Worm (Caenorhabditis elegans) whole organism, L3 larva: Measurements from ENCODE around the gene rbm-22.

Experiments used
- R02D3.7 ChIP-seq: fragments of 150-350 bp; optimal IDR thresholded peaks from 2 replicates; lab custom pipeline; 2014; ENCODE audit warnings: missing biosample characterization, missing genetic modification characterization
- ZK546.5 ChIP-seq: sonication (generic microtip); optimal IDR thresholded peaks from 2 replicates; lab custom pipeline; 2017; ENCODE audit warnings: missing biosample characterization, missing genetic modification characterization
- aly-2 ChIP-seq: fragments of 150-350 bp; optimal IDR thresholded peaks from 2 replicates; lab custom pipeline; 2014; ENCODE audit warnings: missing biosample characterization, missing genetic modification characterization
- ama-1 ChIP-seq: fragments of 150-350 bp; optimal IDR thresholded peaks from 2 replicates; lab custom pipeline; 2018
- ceh-16 ChIP-seq: sonication (generic microtip); optimal IDR thresholded peaks from 2 replicates; lab custom pipeline; 2017; ENCODE audit warnings: missing biosample characterization, missing genetic modification characterization
- ceh-82 ChIP-seq: fragments of 150-350 bp; optimal IDR thresholded peaks from 2 replicates; lab custom pipeline; 2014; ENCODE audit warnings: missing biosample characterization, missing genetic modification characterization
- ceh-9 ChIP-seq: sonication (generic microtip); optimal IDR thresholded peaks from 2 replicates; lab custom pipeline; 2018; ENCODE audit warnings: missing biosample characterization, missing genetic modification characterization
- daf-12 ChIP-seq: fragments of 150-350 bp; optimal IDR thresholded peaks from 2 replicates; lab custom pipeline; 2014; ENCODE audit warnings: missing biosample characterization, missing genetic modification reagents, missing genetic modification characterization
- egl-27 ChIP-seq: sonication (generic microtip); optimal IDR thresholded peaks from 4 replicates; lab custom pipeline; 2017; ENCODE audit warnings: missing biosample characterization, missing genetic modification reagents, missing genetic modification characterization
- egl-5 ChIP-seq: fragments of 150-350 bp; optimal IDR thresholded peaks from 2 replicates; lab custom pipeline; 2017; ENCODE audit warnings: missing biosample characterization, missing genetic modification reagents, missing genetic modification characterization, inconsistent platforms
- elt-1 ChIP-seq: fragments of 150-350 bp; optimal IDR thresholded peaks from 2 replicates; lab custom pipeline; 2014; ENCODE audit warnings: missing biosample characterization, missing genetic modification characterization
- elt-2 ChIP-seq: sonication (generic microtip); optimal IDR thresholded peaks from 2 replicates; lab custom pipeline; 2016; ENCODE audit warnings: missing genetic modification reagents, mild to moderate bottlenecking, missing genetic modification characterization, missing compliant biosample characterization
- elt-3 ChIP-seq, 3 experiments: fragments of 150-350 bp in 1 of 3; sonication (generic microtip) in 2 of 3; optimal IDR thresholded peaks; 2 replicates in 2 of 3; 4 replicates in 1 of 3; lab custom pipeline; 2014 to 2017; ENCODE audit warnings: missing biosample characterization in 3 of 3, missing genetic modification characterization in 3 of 3
- eor-1 ChIP-seq, 2 experiments: fragments of 150-350 bp; optimal IDR thresholded peaks; 2 replicates each; lab custom pipeline; 2014 to 2018; ENCODE audit warnings: missing biosample characterization in 2 of 2, missing genetic modification characterization in 2 of 2
- fkh-10 ChIP-seq: sonication (generic microtip); optimal IDR thresholded peaks from 2 replicates; lab custom pipeline; 2017; ENCODE audit warnings: missing biosample characterization, missing genetic modification reagents, missing genetic modification characterization
- fkh-2 ChIP-seq: fragments of 150-350 bp; optimal IDR thresholded peaks from 2 replicates; lab custom pipeline; 2014; ENCODE audit warnings: missing biosample characterization, missing genetic modification reagents, missing genetic modification characterization
- fos-1 ChIP-seq: fragments of 150-350 bp; optimal IDR thresholded peaks from 2 replicates; lab custom pipeline; 2014; ENCODE audit warnings: missing biosample characterization, missing genetic modification characterization
- hmg-11 ChIP-seq: sonication (generic microtip); optimal IDR thresholded peaks from 2 replicates; lab custom pipeline; 2016; ENCODE audit warnings: missing genetic modification characterization, missing compliant biosample characterization
- jun-1 ChIP-seq: fragments of 150-350 bp; optimal IDR thresholded peaks from 2 replicates; lab custom pipeline; 2014; ENCODE audit warnings: missing biosample characterization, missing genetic modification reagents, missing genetic modification characterization
- lin-15B ChIP-seq: fragments of 150-350 bp; optimal IDR thresholded peaks from 2 replicates; lab custom pipeline; 2014; ENCODE audit warnings: missing biosample characterization, missing genetic modification characterization
- lin-39 ChIP-seq: fragments of 150-350 bp; optimal IDR thresholded peaks from 2 replicates; lab custom pipeline; 2018; ENCODE audit warnings: missing biosample characterization, missing genetic modification reagents, missing genetic modification characterization
- lsy-12 ChIP-seq: sonication (generic microtip); optimal IDR thresholded peaks from 2 replicates; lab custom pipeline; 2016; ENCODE audit warnings: mild to moderate bottlenecking, missing genetic modification characterization, missing compliant biosample characterization
- mdl-1 ChIP-seq: fragments of 150-350 bp; optimal IDR thresholded peaks from 2 replicates; lab custom pipeline; 2014; ENCODE audit warnings: missing biosample characterization, missing genetic modification characterization
- mml-1 ChIP-seq: fragments of 150-350 bp; sonication (generic microtip); optimal IDR thresholded peaks from 3 replicates; lab custom pipeline; 2014; ENCODE audit warnings: missing biosample characterization, missing genetic modification characterization
- nfya-1 ChIP-seq: sonication (generic microtip); optimal IDR thresholded peaks from 2 replicates; lab custom pipeline; 2017; ENCODE audit warnings: missing genetic modification characterization, mild to moderate bottlenecking, missing compliant biosample characterization, antibody characterized with exemption, moderate library complexity; ENCODE audit not compliant: insufficient read depth
- nhr-11 ChIP-seq: fragments of 150-350 bp; optimal IDR thresholded peaks from 2 replicates; lab custom pipeline; 2014; ENCODE audit warnings: missing biosample characterization, missing genetic modification characterization
- nhr-12 ChIP-seq: fragments of 150-350 bp; optimal IDR thresholded peaks from 2 replicates; lab custom pipeline; 2014; ENCODE audit warnings: missing biosample characterization, missing genetic modification characterization
- nhr-23 ChIP-seq: fragments of 150-350 bp; optimal IDR thresholded peaks from 2 replicates; lab custom pipeline; 2014; ENCODE audit warnings: missing biosample characterization, missing genetic modification reagents, missing genetic modification characterization
- nhr-25 ChIP-seq: sonication (generic microtip); optimal IDR thresholded peaks from 2 replicates; lab custom pipeline; 2017; ENCODE audit warnings: missing biosample characterization, missing genetic modification characterization
- nhr-28 ChIP-seq: fragments of 150-350 bp; optimal IDR thresholded peaks from 2 replicates; lab custom pipeline; 2014; ENCODE audit warnings: missing biosample characterization, missing genetic modification characterization
- nhr-43 ChIP-seq: sonication (generic microtip); optimal IDR thresholded peaks from 2 replicates; lab custom pipeline; 2016; ENCODE audit warnings: mild to moderate bottlenecking, missing genetic modification characterization, missing compliant biosample characterization; ENCODE audit not compliant: poor library complexity, severe bottlenecking
- nhr-67 ChIP-seq: fragments of 150-350 bp; optimal IDR thresholded peaks from 2 replicates; lab custom pipeline; 2014; ENCODE audit warnings: missing biosample characterization, missing genetic modification characterization
- nhr-76 ChIP-seq: fragments of 150-350 bp; sonication (generic microtip); optimal IDR thresholded peaks from 5 replicates; lab custom pipeline; 2014; ENCODE audit warnings: missing biosample characterization, missing genetic modification characterization
- nhr-77 ChIP-seq: fragments of 150-350 bp; optimal IDR thresholded peaks from 2 replicates; lab custom pipeline; 2014; ENCODE audit warnings: missing biosample characterization, missing genetic modification characterization
- pha-4 ChIP-seq: fragments of 150-350 bp; optimal IDR thresholded peaks from 2 replicates; lab custom pipeline; 2014; ENCODE audit warnings: missing biosample characterization, missing genetic modification reagents, missing genetic modification characterization
- pqm-1 ChIP-seq: fragments of 150-350 bp; optimal IDR thresholded peaks from 2 replicates; lab custom pipeline; 2017; ENCODE audit warnings: missing biosample characterization, missing genetic modification characterization, inconsistent platforms
- sea-2 ChIP-seq: fragments of 150-350 bp; sonication (generic microtip); optimal IDR thresholded peaks from 4 replicates; lab custom pipeline; 2014; ENCODE audit warnings: missing biosample characterization, missing genetic modification reagents, missing genetic modification characterization
- skn-1 ChIP-seq: fragments of 150-350 bp; optimal IDR thresholded peaks from 2 replicates; lab custom pipeline; 2014; ENCODE audit warnings: missing biosample characterization, missing genetic modification characterization
- snpc-4 ChIP-seq: fragments of 150-350 bp; optimal IDR thresholded peaks from 2 replicates; lab custom pipeline; 2014; ENCODE audit warnings: missing biosample characterization, missing genetic modification characterization
- tbx-2 ChIP-seq: sonication (generic microtip); optimal IDR thresholded peaks from 2 replicates; lab custom pipeline; 2016; ENCODE audit warnings: mild to moderate bottlenecking, missing genetic modification characterization, missing compliant biosample characterization
- unc-39 ChIP-seq: sonication (generic microtip); optimal IDR thresholded peaks from 4 replicates; lab custom pipeline; 2017; ENCODE audit warnings: missing biosample characterization, missing genetic modification characterization
- unc-62 ChIP-seq: fragments of 150-350 bp; sonication (generic microtip); optimal IDR thresholded peaks from 4 replicates; lab custom pipeline; 2014; ENCODE audit warnings: missing biosample characterization, missing genetic modification reagents, missing genetic modification characterization
- zag-1 ChIP-seq: fragments of 150-350 bp; optimal IDR thresholded peaks from 2 replicates; lab custom pipeline; 2014; ENCODE audit warnings: missing biosample characterization, missing genetic modification characterization
- ztf-11 ChIP-seq: fragments of 150-350 bp; optimal IDR thresholded peaks from 2 replicates; lab custom pipeline; 2014; ENCODE audit warnings: missing biosample characterization, missing genetic modification characterization
- ztf-4 ChIP-seq: fragments of 150-350 bp; optimal IDR thresholded peaks from 2 replicates; lab custom pipeline; 2014; ENCODE audit warnings: missing biosample characterization, missing genetic modification characterization

Gene rbm-22

DNA sequence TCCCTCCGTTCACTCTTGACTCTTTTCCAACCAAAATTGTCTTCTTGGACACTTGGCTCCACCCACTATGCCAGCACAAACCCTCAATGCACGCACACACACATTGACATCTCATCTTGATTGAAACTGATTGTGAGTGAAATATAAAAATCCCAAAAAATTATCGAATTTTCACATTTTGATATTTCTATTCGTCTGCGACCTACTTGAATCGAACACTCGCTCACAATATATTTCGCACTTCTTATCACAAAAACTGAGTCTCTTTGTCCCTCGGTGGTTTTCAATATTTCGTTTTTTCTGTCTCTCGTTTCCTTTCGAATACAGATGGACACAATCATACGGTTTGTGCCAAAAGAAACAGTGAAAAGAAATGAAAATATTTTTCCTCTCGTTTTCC is 41.1 kb upstream of the rbm-22 start:
- TF ChIP-seq unc-62 (no peak), elt-2 (tag; lab: Kevin White, UChicago) (peak; percentile 69), fos-1 (tag; lab: Kevin White, UChicago) (no peak), pha-4 (tag; lab: Kevin White, UChicago) (no peak), nhr-25 (tag; lab: Kevin White, UChicago) (no peak), pqm-1 (tag; lab: Kevin White, UChicago) (peak; percentile 2), aly-2 (tag; lab: Kevin White, UChicago) (no peak), nfya-1 (tag; lab: Kevin White, UChicago) (peak; percentile 10)
- TF ChIP-seq, all 47 proteins: peak for 3

DNA sequence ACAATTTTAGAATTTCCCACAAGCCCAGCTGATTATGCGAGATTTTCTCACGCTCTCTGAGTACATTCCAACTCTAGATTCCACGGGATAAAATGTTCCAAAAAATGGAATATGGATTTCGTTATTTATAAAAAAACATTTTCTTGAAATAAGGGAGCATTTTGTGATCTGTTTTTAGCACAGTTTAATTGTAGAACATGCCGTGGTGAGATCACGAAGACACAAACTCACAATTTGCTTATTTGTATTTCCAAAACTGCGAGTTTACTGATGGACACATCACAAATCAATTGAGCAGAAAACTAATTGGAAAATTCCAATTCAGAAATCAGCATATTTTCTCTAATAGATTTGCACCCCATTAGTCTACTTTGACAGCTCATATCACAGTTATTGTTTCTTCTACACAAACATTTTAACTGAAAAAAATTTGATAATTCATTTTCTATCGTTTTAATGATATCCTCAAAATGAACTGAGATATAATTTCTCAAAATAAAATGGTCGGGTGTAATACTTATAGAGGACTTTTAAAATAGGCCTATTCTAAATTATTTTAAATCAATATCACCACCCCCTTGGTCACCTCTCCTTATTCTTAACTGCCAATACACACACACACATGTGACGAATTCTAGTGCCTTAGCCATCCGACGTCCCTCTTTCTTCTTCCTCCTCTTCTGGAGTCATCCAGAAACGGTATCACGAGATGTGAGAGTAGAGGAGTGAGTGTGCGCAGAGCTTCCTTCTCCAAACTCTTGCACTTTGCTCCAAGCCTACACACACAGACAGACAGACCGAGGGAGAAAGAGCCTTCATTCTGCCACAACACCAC is 40.1 kb upstream of the rbm-22 start:
- TF ChIP-seq lin-15B (tag; lab: Kevin White, UChicago) (no peak), nhr-12 (tag; lab: Kevin White, UChicago) (no peak), mdl-1 (tag; lab: Kevin White, UChicago) (no peak), nfya-1 (tag; lab: Kevin White, UChicago) (peak; percentile 5), tbx-2 (tag; lab: Kevin White, UChicago) (no peak), pqm-1 (tag; lab: Kevin White, UChicago) (no peak), sea-2 (GFP tag; lab: Kevin White, UChicago) (no peak), nhr-76 (tag; lab: Kevin White, UChicago) (no peak)

DNA sequence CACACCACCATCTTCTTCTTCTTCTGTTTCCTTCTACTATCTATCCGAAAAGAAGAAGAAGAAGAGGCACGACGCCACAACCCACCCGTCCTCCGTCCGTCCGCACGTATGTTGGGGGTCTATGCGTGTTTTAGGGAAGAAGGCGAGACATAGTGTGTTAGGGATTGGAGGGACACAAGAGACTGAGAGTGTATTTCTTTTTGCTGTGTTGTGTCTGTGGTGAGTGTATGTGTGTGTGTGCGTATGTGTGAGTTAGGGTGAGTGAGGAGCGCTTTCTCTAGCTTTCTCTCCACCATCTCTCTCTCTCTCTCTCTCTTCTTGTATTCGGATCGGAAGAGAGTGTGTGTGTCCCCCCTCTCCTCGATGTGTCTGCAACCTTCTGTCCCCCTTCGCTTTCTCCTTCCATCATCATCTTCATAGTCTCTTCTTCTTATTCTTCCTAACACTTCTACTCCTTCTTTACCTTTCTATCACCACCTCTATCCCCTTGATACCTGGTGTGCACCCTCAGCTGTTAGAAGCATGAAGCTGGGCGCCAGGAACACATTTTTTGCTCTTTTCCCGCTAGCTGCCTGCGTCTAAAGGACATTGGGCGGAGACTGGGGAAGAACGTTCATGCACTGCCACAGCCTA is 39.4 kb upstream of the rbm-22 start:
- TF ChIP-seq eor-1 (tag; optimal IDR thresholded peaks at IDR 0.05; lab: Kevin White, UChicago) (no peak), nhr-23 (tag; lab: Kevin White, UChicago) (peak; percentile 82), nhr-28 (no peak), egl-27 (tag; lab: Kevin White, UChicago) (peak; percentile 74), fkh-10 (GFP tag; lab: Kevin White, UChicago) (peak; percentile 49), ama-1 (lab: Kevin White, UChicago) (peak; percentile 36), fkh-2 (tag; lab: Kevin White, UChicago) (no peak), ceh-82 (tag; lab: Kevin White, UChicago) (no peak), sea-2 (GFP tag; lab: Kevin White, UChicago) (no peak), lsy-12 (tag; lab: Kevin White, UChicago) (peak; percentile 3), ceh-9 (no peak), elt-3 (tag; optimal IDR thresholded peaks at IDR 0.05; lab: Kevin White, UChicago) (no peak), elt-2 (tag; lab: Kevin White, UChicago) (peak; percentile 77), nhr-25 (tag; lab: Kevin White, UChicago) (peak; percentile 93), elt-1 (tag; lab: Kevin White, UChicago) (peak; percentile 71), ztf-4 (no peak), tbx-2 (tag; lab: Kevin White, UChicago) (peak; percentile 75), snpc-4 (tag; lab: Kevin White, UChicago) (peak; percentile 72), ceh-16 (no peak), unc-62 (peak; percentile 77), hmg-11 (tag; lab: Kevin White, UChicago) (peak; percentile 92), ZK546.5 (tag; lab: Kevin White, UChicago) (no peak), aly-2 (tag; lab: Kevin White, UChicago) (no peak), nhr-76 (tag; lab: Kevin White, UChicago) (no peak), pqm-1 (tag; lab: Kevin White, UChicago) (peak; percentile 74), unc-39 (tag; lab: Kevin White, UChicago) (no peak), egl-5 (tag; lab: Kevin White, UChicago) (peak; percentile 40), nhr-77 (tag; lab: Kevin White, UChicago) (no peak), ztf-11 (tag; lab: Kevin White, UChicago) (no peak), mdl-1 (tag; lab: Kevin White, UChicago) (no peak), R02D3.7 (tag; lab: Kevin White, UChicago) (peak; percentile 15), nfya-1 (tag; lab: Kevin White, UChicago) (peak; percentile 68), lin-15B (tag; lab: Kevin White, UChicago) (peak; percentile 59), lin-39 (tag; lab: Kevin White, UChicago) (peak; percentile 80), mml-1 (tag; lab: Kevin White, UChicago) (no peak), daf-12 (tag; lab: Kevin White, UChicago) (no peak), skn-1 (peak; percentile 91), nhr-11 (tag; lab: Kevin White, UChicago) (peak; percentile 88), nhr-43 (tag; lab: Kevin White, UChicago) (peak; percentile 73), jun-1 (tag; lab: Kevin White, UChicago) (peak; percentile 94), nhr-67 (tag; lab: Kevin White, UChicago) (peak; percentile 8), zag-1 (peak; percentile 59), nhr-12 (tag; lab: Kevin White, UChicago) (no peak)
